Worm (Caenorhabditis elegans) whole organism, young adult: Measurements from ENCODE around the gene C44C10.15.

Experiments used
- B0019.2 ChIP-seq: fragments of 200-800 bp; sonication (Bioruptor generic); conservative IDR thresholded peaks from 2 replicates; pipeline ENCODE4 v1.3.6; 2022; ENCODE audit warnings: missing genetic modification reagents, missing genetic modification characterization, missing compliant biosample characterization
- B0336.3 ChIP-seq: fragments of 200-800 bp; sonication (Bioruptor generic); IDR thresholded peaks from 2 replicates; pipeline ENCODE4 v1.3.6; 2022; ENCODE audit warnings: missing genetic modification characterization, missing compliant biosample characterization
- F23B12.7 ChIP-seq: sonication (generic microtip); optimal IDR thresholded peaks from 2 replicates; lab custom pipeline; 2017; ENCODE audit warnings: missing genetic modification characterization, mild to moderate bottlenecking, missing compliant biosample characterization, antibody characterized with exemption, moderate library complexity; ENCODE audit not compliant: insufficient read depth
- F39B2.1 ChIP-seq: fragments of 200-800 bp; sonication (Bioruptor generic); IDR thresholded peaks from 2 replicates; pipeline ENCODE4 v1.3.6; 2022; ENCODE audit warnings: missing genetic modification reagents, missing genetic modification characterization, missing compliant biosample characterization
- F52B5.7 ChIP-seq: sonication (generic microtip); optimal IDR thresholded peaks from 2 replicates; lab custom pipeline; 2016; ENCODE audit warnings: mild to moderate bottlenecking, missing genetic modification characterization, missing compliant biosample characterization
- F57C9.4 ChIP-seq: sonication (generic microtip); optimal IDR thresholded peaks from 2 replicates; lab custom pipeline; 2017; ENCODE audit warnings: mild to moderate bottlenecking, missing genetic modification characterization, missing compliant biosample characterization
- K11D2.4 ChIP-seq: fragments of 200-800 bp; sonication (Bioruptor generic); IDR thresholded peaks from 2 replicates; pipeline ENCODE4 v1.3.6; 2022; ENCODE audit warnings: missing genetic modification reagents, missing genetic modification characterization, missing compliant biosample characterization
- K12H6.12 ChIP-seq: fragments of 200-800 bp; sonication (Bioruptor generic); optimal IDR thresholded peaks from 2 replicates; lab custom pipeline; 2018; ENCODE audit warnings: mild to moderate bottlenecking, missing genetic modification characterization, missing compliant biosample characterization
- Y53F4B.3 ChIP-seq: fragments of 200-800 bp; sonication (Bioruptor generic); IDR thresholded peaks from 2 replicates; pipeline ENCODE4 v1.3.6; 2022; ENCODE audit warnings: missing genetic modification reagents, missing genetic modification characterization, missing compliant biosample characterization
- atf-7 ChIP-seq: sonication (generic microtip); optimal IDR thresholded peaks from 2 replicates; lab custom pipeline; 2017; ENCODE audit warnings: mild to moderate bottlenecking, missing genetic modification characterization, missing compliant biosample characterization
- athp-1 ChIP-seq: sonication (generic microtip); optimal IDR thresholded peaks from 2 replicates; lab custom pipeline; 2017; ENCODE audit warnings: mild to moderate bottlenecking, missing genetic modification characterization, missing compliant biosample characterization
- attf-3 ChIP-seq: fragments of 200-800 bp; sonication (Bioruptor generic); conservative IDR thresholded peaks from 2 replicates; pipeline ENCODE4 v1.3.6; 2022; ENCODE audit warnings: missing genetic modification reagents, missing genetic modification characterization, missing compliant biosample characterization
- cebp-1 ChIP-seq, 2 experiments: fragments of 200-800 bp in 1 of 2; sonication (Bioruptor generic) in 1 of 2; sonication (generic microtip) in 1 of 2; IDR thresholded peaks in 1 of 2; optimal IDR thresholded peaks in 1 of 2; 2 replicates each; pipeline versions ENCODE4 v1.3.6 to Lab custom; 2017 to 2022; ENCODE audit warnings: missing compliant biosample characterization in 2 of 2, missing genetic modification characterization in 2 of 2, mild to moderate bottlenecking in 1 of 2, missing genetic modification reagents in 1 of 2, moderate library complexity in 1 of 2
- cebp-2 ChIP-seq: fragments of 200-800 bp; sonication (Bioruptor generic); IDR thresholded peaks from 2 replicates; pipeline ENCODE4 v1.3.6; 2022; ENCODE audit warnings: missing genetic modification characterization, missing compliant biosample characterization
- ceh-100 ChIP-seq: fragments of 200-800 bp; sonication (Bioruptor generic); IDR thresholded peaks from 2 replicates; pipeline ENCODE4 v1.3.6; 2022; ENCODE audit warnings: missing genetic modification reagents, missing genetic modification characterization, missing compliant biosample characterization
- ceh-58 ChIP-seq: fragments of 200-800 bp; sonication (Bioruptor generic); IDR thresholded peaks from 2 replicates; pipeline ENCODE4 v1.3.6; 2022; ENCODE audit warnings: missing genetic modification characterization, missing compliant biosample characterization
- efl-1 ChIP-seq: fragments of 150-350 bp; optimal IDR thresholded peaks from 2 replicates; lab custom pipeline; 2014; ENCODE audit warnings: missing biosample characterization, missing genetic modification reagents, missing genetic modification characterization
- egl-44 ChIP-seq: fragments of 200-800 bp; sonication (Bioruptor generic); IDR thresholded peaks from 2 replicates; pipeline ENCODE4 v1.3.6; 2022; ENCODE audit warnings: missing genetic modification reagents, missing genetic modification characterization, missing compliant biosample characterization
- hlh-26 ChIP-seq: fragments of 200-800 bp; sonication (Bioruptor generic); conservative IDR thresholded peaks from 2 replicates; pipeline ENCODE4 v1.3.6; 2022; ENCODE audit warnings: missing genetic modification reagents, missing genetic modification characterization, missing compliant biosample characterization
- hmg-1.2 ChIP-seq: fragments of 200-800 bp; sonication (Bioruptor generic); IDR thresholded peaks from 2 replicates; pipeline ENCODE4 v1.3.6; 2022; ENCODE audit warnings: missing genetic modification reagents, missing genetic modification characterization, missing compliant biosample characterization
- hmg-20 ChIP-seq: fragments of 200-800 bp; sonication (Bioruptor generic); IDR thresholded peaks from 2 replicates; pipeline ENCODE4 v1.3.6; 2022; ENCODE audit warnings: missing genetic modification reagents, missing genetic modification characterization, missing compliant biosample characterization
- let-526 ChIP-seq: fragments of 200-800 bp; sonication (Bioruptor generic); IDR thresholded peaks from 2 replicates; pipeline ENCODE4 v1.3.6; 2022; ENCODE audit warnings: missing genetic modification reagents, missing genetic modification characterization, missing compliant biosample characterization
- lin-40 ChIP-seq: sonication (generic microtip); optimal IDR thresholded peaks from 2 replicates; lab custom pipeline; 2016; ENCODE audit warnings: missing genetic modification characterization, mild to moderate bottlenecking, missing compliant biosample characterization, missing genotype, missing genetic modification reagents
- lir-1 ChIP-seq: fragments of 200-800 bp; sonication (Bioruptor generic); conservative IDR thresholded peaks from 2 replicates; pipeline ENCODE4 v1.3.6; 2022; ENCODE audit warnings: missing genetic modification reagents, missing genetic modification characterization, missing compliant biosample characterization
- madf-3 ChIP-seq: fragments of 200-800 bp; sonication (Bioruptor generic); IDR thresholded peaks from 2 replicates; pipeline ENCODE4 v1.3.6; 2022; ENCODE audit warnings: missing genetic modification reagents, missing genetic modification characterization, missing compliant biosample characterization
- madf-8 ChIP-seq: fragments of 200-800 bp; sonication (Bioruptor generic); conservative IDR thresholded peaks from 2 replicates; pipeline ENCODE4 v1.3.6; 2022; ENCODE audit warnings: missing genetic modification reagents, missing genetic modification characterization, missing compliant biosample characterization
- nhr-120 ChIP-seq: fragments of 200-800 bp; sonication (Bioruptor generic); IDR thresholded peaks from 2 replicates; pipeline ENCODE4 v1.3.6; 2022; ENCODE audit warnings: missing genetic modification characterization, missing compliant biosample characterization
- nhr-27 ChIP-seq: fragments of 200-800 bp; sonication (Bioruptor generic); optimal IDR thresholded peaks from 2 replicates; lab custom pipeline; 2018; ENCODE audit warnings: mild to moderate bottlenecking, missing genetic modification characterization, moderate library complexity, missing compliant biosample characterization
- nhr-80 ChIP-seq: sonication (generic microtip); optimal IDR thresholded peaks from 2 replicates; lab custom pipeline; 2016; ENCODE audit warnings: missing genetic modification characterization, missing compliant biosample characterization
- pha-4 ChIP-seq: fragments of 150-350 bp; sonication (generic microtip); optimal IDR thresholded peaks from 2 replicates; lab custom pipeline; 2014; ENCODE audit warnings: missing biosample characterization, missing genetic modification reagents, missing genetic modification characterization
- sptf-2 ChIP-seq: fragments of 200-800 bp; sonication (Bioruptor generic); optimal IDR thresholded peaks from 2 replicates; lab custom pipeline; 2018; ENCODE audit warnings: mild to moderate bottlenecking, missing genetic modification characterization, missing compliant biosample characterization
- tlf-1 ChIP-seq: fragments of 200-800 bp; sonication (Bioruptor generic); optimal IDR thresholded peaks from 2 replicates; lab custom pipeline; 2018; ENCODE audit warnings: mild to moderate bottlenecking, missing genetic modification characterization, missing compliant biosample characterization
- xnd-1 ChIP-seq: sonication (generic microtip); optimal IDR thresholded peaks from 2 replicates; lab custom pipeline; 2016; ENCODE audit warnings: missing genotype, missing genetic modification reagents, missing genetic modification characterization, missing compliant biosample characterization
- zfh-2 ChIP-seq: fragments of 200-800 bp; sonication (Bioruptor generic); conservative IDR thresholded peaks from 2 replicates; pipeline ENCODE4 v1.3.6; 2022; ENCODE audit warnings: missing genetic modification reagents, missing genetic modification characterization, missing compliant biosample characterization
- zim-3 ChIP-seq: sonication (generic microtip); optimal IDR thresholded peaks from 2 replicates; lab custom pipeline; 2017; ENCODE audit warnings: mild to moderate bottlenecking, missing genetic modification characterization, moderate library complexity, missing compliant biosample characterization
- ztf-28 ChIP-seq: fragments of 200-800 bp; sonication (Bioruptor generic); IDR thresholded peaks from 2 replicates; pipeline ENCODE4 v1.3.6; 2022; ENCODE audit warnings: missing genetic modification reagents, missing genetic modification characterization, missing compliant biosample characterization
- ztf-6 ChIP-seq: fragments of 200-800 bp; sonication (Bioruptor generic); IDR thresholded peaks from 2 replicates; pipeline ENCODE4 v1.3.6; 2022; ENCODE audit warnings: missing genetic modification reagents, missing genetic modification characterization, missing compliant biosample characterization

The C44C10.15 gene

ce11 chrX:11738602-11739100, 38.5 kb upstream of the C44C10.15 start, which contains the start of gene nspa-9 (continued):
- TF ChIP-seq nhr-27 = no peak
- no peak for TF ChIP-seq athp-1 (tag; lab: Kevin White, UChicago)
- TF ChIP-seq ztf-28 (GFP tag; lab: Robert Waterston, UW) = no peak
- TF ChIP-seq hmg-20 (GFP tag; lab: Robert Waterston, UW) = no peak

ce11 chrX:11737053-11737452, 36.9 kb upstream of the C44C10.15 start, which contains the start of gene D1053.3:
TSS of gene D1053.3 (minus strand) at chrX:11737153.
- TF ChIP-seq B0019.2 (GFP tag; lab: Robert Waterston, UW) = no peak
- no peak for TF ChIP-seq nhr-27
- TF ChIP-seq hlh-26 = no peak

ce11 chrX:11734110-11734509, 33.9 kb upstream of the C44C10.15 start:
- TF ChIP-seq nhr-80 (tag; lab: Kevin White, UChicago) (peak; percentile 4), nhr-120 (GFP tag; lab: Robert Waterston, UW) (no peak)

ce11 chrX:11732752-11733151, 32.6 kb upstream of the C44C10.15 start:
- TF ChIP-seq egl-44 (GFP tag; lab: Robert Waterston, UW) (no peak), K12H6.12 (tag; lab: Kevin White, UChicago) (no peak), F52B5.7 (tag; lab: Kevin White, UChicago) (no peak), madf-8 (no peak), zim-3 (tag; lab: Kevin White, UChicago) (no peak), F57C9.4 (tag; lab: Kevin White, UChicago) (no peak), ceh-58 (GFP tag; lab: Robert Waterston, UW) (no peak), B0336.3 (no peak), xnd-1 (no peak), hlh-26 (no peak), sptf-2 (GFP tag; lab: Kevin White, UChicago) (no peak), tlf-1 (GFP tag; lab: Kevin White, UChicago) (no peak), F23B12.7 (tag; lab: Kevin White, UChicago) (no peak), B0019.2 (GFP tag; lab: Robert Waterston, UW) (no peak), K11D2.4 (GFP tag; lab: Robert Waterston, UW) (no peak)

ce11 chrX:11727761-11728160, 27.6 kb upstream of the C44C10.15 start, which contains the start of the genes gst-42 and D1053.2:
TSS of gene gst-42 (minus strand) at chrX:11727936.
TSS of gene D1053.2 (plus strand) at chrX:11728151.
- TF ChIP-seq nhr-80 (tag; lab: Kevin White, UChicago) (peak; percentile 92), efl-1 (GFP tag; lab: Kevin White, UChicago) (no peak), lin-40 (peak; percentile 23), F57C9.4 (tag; lab: Kevin White, UChicago) (no peak), atf-7 (tag; lab: Kevin White, UChicago) (peak; percentile 49), B0336.3 (0 out of 2 replicates have a peak, but pooled peaks have one; percentile 16), ztf-28 (GFP tag; lab: Robert Waterston, UW) (no peak), cebp-1 (GFP tag; IDR thresholded peaks at IDR 0.05; lab: Robert Waterston, UW) (no peak), cebp-1 (tag; optimal IDR thresholded peaks at IDR 0.05; lab: Kevin White, UChicago) (peak; percentile 10), pha-4 (tag; lab: Kevin White, UChicago) (peak; percentile 77)

ce11 chrX:11726450-11726849, 26.3 kb upstream of the C44C10.15 start:
- TF ChIP-seq cebp-2 (GFP tag; lab: Robert Waterston, UW) (no peak), ceh-100 (GFP tag; lab: Robert Waterston, UW) (no peak), xnd-1 (no peak), lir-1 (no peak), madf-3 (GFP tag; lab: Robert Waterston, UW) (no peak), let-526 (GFP tag; lab: Robert Waterston, UW) (no peak), hmg-1.2 (GFP tag; lab: Robert Waterston, UW) (no peak), ztf-6 (GFP tag; lab: Robert Waterston, UW) (no peak), zfh-2 (no peak), Y53F4B.3 (GFP tag; lab: Robert Waterston, UW) (no peak), F39B2.1 (GFP tag; lab: Robert Waterston, UW) (no peak), athp-1 (tag; lab: Kevin White, UChicago) (no peak), attf-3 (GFP tag; lab: Robert Waterston, UW) (no peak), ztf-28 (GFP tag; lab: Robert Waterston, UW) (no peak)
